Worm (Caenorhabditis elegans): ENCODE data around the gene sri-72.

DNA sequence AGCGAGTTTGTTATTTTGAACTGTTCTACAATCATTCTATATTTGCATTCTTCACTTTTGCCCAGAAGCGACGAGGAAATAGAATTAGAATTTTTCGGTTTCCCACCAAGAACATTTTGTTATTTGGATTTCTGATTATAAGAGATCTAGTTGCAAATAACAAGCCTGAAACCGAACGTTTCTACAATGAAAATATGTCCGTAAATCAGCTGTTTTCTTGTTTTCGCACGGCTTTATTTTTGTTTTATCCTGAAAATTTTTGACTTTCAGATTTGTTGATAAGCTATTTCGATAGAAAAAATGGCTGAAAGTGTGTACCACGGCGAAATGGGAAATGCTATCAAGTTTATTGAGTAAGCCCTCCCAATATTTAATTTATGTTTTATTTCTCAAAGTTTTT, 40.4 kb downstream of the sri-72 start, which contains the start of gene srw-108:
- TF ChIP-seq sea-1 (GFP tag; conservative IDR thresholded peaks at IDR 0.05) = no peak
- TF ChIP-seq ceh-13 (GFP tag; optimal IDR thresholded peaks at IDR 0.05) = no peak
- no peak for TF ChIP-seq scrt-1 (GFP tag; IDR thresholded peaks at IDR 0.05)
- no peak for TF ChIP-seq ceh-36 (tag; optimal IDR thresholded peaks at IDR 0.05)
- no peak for TF ChIP-seq ama-1 (optimal IDR thresholded peaks at IDR 0.05)
- TF ChIP-seq hmbx-1 (tag; optimal IDR thresholded peaks at IDR 0.05) = no peak
- TF ChIP-seq tbx-11 (GFP tag; IDR thresholded peaks at IDR 0.05) = no peak
- no peak for TF ChIP-seq pes-1 (GFP tag; IDR thresholded peaks at IDR 0.05)
- TF ChIP-seq tbx-37 (GFP tag; conservative IDR thresholded peaks at IDR 0.05) = no peak

Measured in whole organism, early embryonic.